Fruit fly (Drosophila melanogaster) whole organism, embryonic: ENCODE results near the gene Exo70.

ENCODE experiments used
- Antp ChIP-seq: fragments of 200-800 bp; sonication (Bioruptor generic); optimal IDR thresholded peaks from 3 replicates; lab custom pipeline; 2016; ENCODE audit warnings: missing biosample characterization, missing genetic modification characterization
- Asciz ChIP-seq: fragments of 200-800 bp; sonication (Bioruptor generic); optimal IDR thresholded peaks from 2 replicates; lab custom pipeline; 2017; ENCODE audit warnings: missing biosample characterization, mild to moderate bottlenecking, missing genetic modification characterization, missing genetic modification reagents
- B-H2 ChIP-seq: fragments of 200-800 bp; sonication (Bioruptor generic); optimal IDR thresholded peaks from 2 replicates; lab custom pipeline; 2018; ENCODE audit warnings: missing biosample characterization, mild to moderate bottlenecking, missing genetic modification characterization
- CG10979 ChIP-seq: fragments of 200-800 bp; sonication (Bioruptor generic); optimal IDR thresholded peaks from 2 replicates; lab custom pipeline; 2018; ENCODE audit warnings: missing biosample characterization, mild to moderate bottlenecking, missing genetic modification characterization, moderate library complexity
- CG11504 ChIP-seq: fragments of 200-800 bp; sonication (Bioruptor generic); optimal IDR thresholded peaks from 3 replicates; lab custom pipeline; 2019; ENCODE audit warnings: missing biosample characterization, mild to moderate bottlenecking, missing genetic modification characterization, moderate library complexity
- CG14050 ChIP-seq: fragments of 200-800 bp; sonication (Bioruptor generic); IDR thresholded peaks from 3 replicates; pipeline ENCODE4 v1.3.6; 2022; ENCODE audit warnings: missing biosample characterization, missing genetic modification characterization
- CG14860 ChIP-seq: fragments of 200-800 bp; sonication (Bioruptor generic); IDR thresholded peaks from 3 replicates; pipeline ENCODE4 v1.3.6; 2022; ENCODE audit warnings: missing biosample characterization, missing genetic modification characterization; ENCODE audit not compliant: partially characterized antibody
- CG1529 ChIP-seq: fragments of 200-800 bp; sonication (Bioruptor generic); optimal IDR thresholded peaks from 3 replicates; lab custom pipeline; 2018; ENCODE audit warnings: missing biosample characterization, missing genetic modification characterization
- CG1647 ChIP-seq: fragments of 200-800 bp; sonication (Bioruptor generic); optimal IDR thresholded peaks from 3 replicates; lab custom pipeline; 2016; ENCODE audit warnings: missing biosample characterization, missing genetic modification characterization
- CG16813 ChIP-seq: fragments of 200-800 bp; sonication (Bioruptor generic); IDR thresholded peaks from 3 replicates; pipeline ENCODE4 v1.3.6; 2022; ENCODE audit warnings: missing biosample characterization, missing genetic modification characterization; ENCODE audit not compliant: partially characterized antibody
- CG17612 ChIP-seq: fragments of 200-800 bp; sonication (Bioruptor generic); IDR thresholded peaks from 2 replicates; pipeline ENCODE4 v1.3.6; 2022; ENCODE audit warnings: missing biosample characterization, missing genetic modification characterization
- CG2678 ChIP-seq: fragments of 200-800 bp; sonication (Bioruptor generic); optimal IDR thresholded peaks from 3 replicates; lab custom pipeline; 2019; ENCODE audit warnings: missing biosample characterization, mild to moderate bottlenecking, missing genetic modification characterization, moderate library complexity
- CG31388 ChIP-seq: fragments of 200-800 bp; sonication (Bioruptor generic); optimal IDR thresholded peaks from 2 replicates; lab custom pipeline; 2016; ENCODE audit warnings: missing biosample characterization, missing genetic modification characterization
- CG34224 ChIP-seq: fragments of 200-800 bp; sonication (Bioruptor generic); IDR thresholded peaks from 3 replicates; pipeline ENCODE4 v1.3.6; 2022; ENCODE audit warnings: missing biosample characterization, missing genetic modification characterization; ENCODE audit not compliant: partially characterized antibody
- CG4820 ChIP-seq: fragments of 200-800 bp; sonication (Bioruptor generic); optimal IDR thresholded peaks from 3 replicates; lab custom pipeline; 2016; ENCODE audit warnings: missing biosample characterization, missing genetic modification characterization
- CG6272 ChIP-seq: fragments of 200-800 bp; sonication (Bioruptor generic); IDR thresholded peaks from 2 replicates; pipeline ENCODE4 v1.3.6; 2022; ENCODE audit warnings: missing biosample characterization, missing genetic modification characterization
- CG6654 ChIP-seq: fragments of 200-800 bp; sonication (Bioruptor generic); optimal IDR thresholded peaks from 2 replicates; lab custom pipeline; 2017; ENCODE audit warnings: missing biosample characterization, mild to moderate bottlenecking, missing genetic modification characterization
- CG6683 ChIP-seq: fragments of 200-800 bp; sonication (Bioruptor generic); optimal IDR thresholded peaks from 2 replicates; lab custom pipeline; 2017; ENCODE audit warnings: missing biosample characterization, mild to moderate bottlenecking, missing genetic modification characterization, missing genetic modification reagents
- CG6854 ChIP-seq: fragments of 200-800 bp; sonication (Bioruptor generic); optimal IDR thresholded peaks from 3 replicates; lab custom pipeline; 2017; ENCODE audit warnings: missing biosample characterization, mild to moderate bottlenecking, missing genetic modification characterization
- CG7372 ChIP-seq: fragments of 200-800 bp; sonication (Bioruptor generic); IDR thresholded peaks from 2 replicates; pipeline ENCODE4 v1.3.6; 2022; ENCODE audit warnings: missing biosample characterization, missing genetic modification characterization
- CG8765 ChIP-seq: fragments of 200-800 bp; sonication (Bioruptor generic); IDR thresholded peaks from 2 replicates; pipeline ENCODE4 v1.3.6; 2022; ENCODE audit warnings: missing biosample characterization, missing genetic modification characterization
- CG9727 ChIP-seq: fragments of 200-800 bp; sonication (Bioruptor generic); optimal IDR thresholded peaks from 3 replicates; lab custom pipeline; 2017; ENCODE audit warnings: missing biosample characterization, mild to moderate bottlenecking, missing genetic modification characterization
- Dfd ChIP-seq, 2 experiments: fragments of >200 bp; optimal IDR thresholded peaks; 2 replicates each; lab custom pipeline; 2017; ENCODE audit warnings: missing biosample characterization in 2 of 2, missing genetic modification characterization in 2 of 2
- Drgx ChIP-seq: fragments of 200-800 bp; sonication (Bioruptor generic); IDR thresholded peaks from 2 replicates; pipeline ENCODE4 v1.3.6; 2022; ENCODE audit warnings: missing biosample characterization, missing genetic modification characterization
- Fer3 ChIP-seq: fragments of 200-800 bp; sonication (Bioruptor generic); optimal IDR thresholded peaks from 2 replicates; lab custom pipeline; 2018; ENCODE audit warnings: missing biosample characterization, mild to moderate bottlenecking, missing genetic modification characterization, moderate library complexity
- Hand ChIP-seq: fragments of 200-800 bp; sonication (Bioruptor generic); optimal IDR thresholded peaks from 2 replicates; lab custom pipeline; 2017; ENCODE audit warnings: mild to moderate bottlenecking, missing biosample characterization, missing genetic modification reagents, missing genetic modification characterization
- Hmr ChIP-seq: fragments of 200-800 bp; sonication (Bioruptor generic); optimal IDR thresholded peaks from 3 replicates; lab custom pipeline; 2017; ENCODE audit warnings: mild to moderate bottlenecking, missing biosample characterization, missing genetic modification reagents, missing genetic modification characterization
- Hr3 ChIP-seq: fragments of 200-800 bp; sonication (Bioruptor generic); optimal IDR thresholded peaks from 3 replicates; lab custom pipeline; 2016; ENCODE audit warnings: missing biosample characterization, missing genetic modification characterization
- Jarid2 ChIP-seq: fragments of 200-800 bp; sonication (Bioruptor generic); optimal IDR thresholded peaks from 3 replicates; lab custom pipeline; 2017; ENCODE audit warnings: mild to moderate bottlenecking, missing biosample characterization, missing genetic modification reagents, missing genetic modification characterization
- Mes4 ChIP-seq: fragments of 200-800 bp; sonication (Bioruptor generic); optimal IDR thresholded peaks from 2 replicates; lab custom pipeline; 2016; ENCODE audit warnings: missing biosample characterization, missing genetic modification characterization
- Myb ChIP-seq: fragments of 200-800 bp; sonication (Bioruptor generic); optimal IDR thresholded peaks from 2 replicates; lab custom pipeline; 2016; ENCODE audit warnings: missing biosample characterization, missing genetic modification characterization
- NFAT ChIP-seq: fragments of 200-800 bp; sonication (Bioruptor generic); IDR thresholded peaks from 2 replicates; pipeline ENCODE4 v1.3.6; 2022; ENCODE audit warnings: missing biosample characterization, missing genetic modification characterization
- Nf-YB ChIP-seq: fragments of 200-800 bp; sonication (Bioruptor generic); optimal IDR thresholded peaks from 3 replicates; lab custom pipeline; 2019; ENCODE audit warnings: missing biosample characterization, mild to moderate bottlenecking, missing genetic modification characterization, moderate library complexity
- Xbp1 ChIP-seq: fragments of 200-800 bp; sonication (Bioruptor generic); optimal IDR thresholded peaks from 3 replicates; lab custom pipeline; 2016; ENCODE audit warnings: missing biosample characterization, mild to moderate bottlenecking, missing genetic modification characterization
- ab ChIP-seq: fragments of 200-800 bp; sonication (Bioruptor generic); optimal IDR thresholded peaks from 2 replicates; lab custom pipeline; 2016; ENCODE audit warnings: missing biosample characterization, missing genetic modification characterization
- ase ChIP-seq: fragments of 200-800 bp; sonication (Bioruptor generic); IDR thresholded peaks from 3 replicates; pipeline ENCODE4 v1.3.6; 2022; ENCODE audit warnings: missing biosample characterization, missing genetic modification characterization
- crc ChIP-seq: fragments of 200-800 bp; sonication (Bioruptor generic); optimal IDR thresholded peaks from 2 replicates; lab custom pipeline; 2016; ENCODE audit warnings: missing biosample characterization, missing genetic modification characterization
- danr ChIP-seq: fragments of 200-800 bp; sonication (Bioruptor generic); IDR thresholded peaks from 2 replicates; pipeline ENCODE4 v1.3.6; 2022; ENCODE audit warnings: missing biosample characterization, missing genetic modification characterization
- dm ChIP-seq: fragments of 200-800 bp; sonication (Bioruptor generic); optimal IDR thresholded peaks from 3 replicates; lab custom pipeline; 2016; ENCODE audit warnings: missing biosample characterization, missing genetic modification characterization
- gsb-n ChIP-seq: fragments of 200-800 bp; sonication (Bioruptor generic); optimal IDR thresholded peaks from 3 replicates; lab custom pipeline; 2018; ENCODE audit warnings: missing biosample characterization, mild to moderate bottlenecking, missing genetic modification characterization
- hb ChIP-seq: fragments of 200-800 bp; sonication (Bioruptor generic); IDR thresholded peaks from 3 replicates; pipeline ENCODE4 v1.3.6; 2022; ENCODE audit warnings: missing biosample characterization, missing genetic modification characterization; ENCODE audit not compliant: partially characterized antibody
- ken ChIP-seq: fragments of 200-800 bp; sonication (Bioruptor generic); IDR thresholded peaks from 3 replicates; pipeline ENCODE4 v1.3.6; 2022; ENCODE audit warnings: missing biosample characterization, missing genetic modification characterization
- p53 ChIP-seq: fragments of 200-800 bp; sonication (Bioruptor generic); optimal IDR thresholded peaks from 2 replicates; lab custom pipeline; 2016; ENCODE audit warnings: missing biosample characterization, missing genetic modification characterization
- peb ChIP-seq: fragments of 200-800 bp; sonication (Bioruptor generic); IDR thresholded peaks from 2 replicates; pipeline ENCODE4 v1.3.6; 2022; ENCODE audit warnings: missing biosample characterization, missing genetic modification characterization
- psq ChIP-seq: fragments of 200-800 bp; sonication (Bioruptor generic); optimal IDR thresholded peaks from 2 replicates; lab custom pipeline; 2017; ENCODE audit warnings: missing biosample characterization, missing genetic modification characterization
- pum ChIP-seq: fragments of 200-800 bp; sonication (Bioruptor generic); optimal IDR thresholded peaks from 2 replicates; lab custom pipeline; 2016; ENCODE audit warnings: missing biosample characterization, missing genetic modification characterization
- rib ChIP-seq: fragments of 200-800 bp; sonication (Bioruptor generic); IDR thresholded peaks from 2 replicates; pipeline ENCODE4 v1.3.6; 2022; ENCODE audit warnings: missing biosample characterization, missing genetic modification characterization
- sc ChIP-seq, 3 experiments: fragments of >200 bp in 2 of 3; fragments of 200-800 bp in 1 of 3; sonication (Bioruptor generic) in 1 of 3; optimal IDR thresholded peaks; 2 replicates in 2 of 3; 3 replicates in 1 of 3; lab custom pipeline; 2017; ENCODE audit warnings: mild to moderate bottlenecking in 1 of 3, missing biosample characterization in 1 of 3, missing genetic modification characterization in 1 of 3, missing genetic modification reagents in 1 of 3

Exo70 gene

DNA sequence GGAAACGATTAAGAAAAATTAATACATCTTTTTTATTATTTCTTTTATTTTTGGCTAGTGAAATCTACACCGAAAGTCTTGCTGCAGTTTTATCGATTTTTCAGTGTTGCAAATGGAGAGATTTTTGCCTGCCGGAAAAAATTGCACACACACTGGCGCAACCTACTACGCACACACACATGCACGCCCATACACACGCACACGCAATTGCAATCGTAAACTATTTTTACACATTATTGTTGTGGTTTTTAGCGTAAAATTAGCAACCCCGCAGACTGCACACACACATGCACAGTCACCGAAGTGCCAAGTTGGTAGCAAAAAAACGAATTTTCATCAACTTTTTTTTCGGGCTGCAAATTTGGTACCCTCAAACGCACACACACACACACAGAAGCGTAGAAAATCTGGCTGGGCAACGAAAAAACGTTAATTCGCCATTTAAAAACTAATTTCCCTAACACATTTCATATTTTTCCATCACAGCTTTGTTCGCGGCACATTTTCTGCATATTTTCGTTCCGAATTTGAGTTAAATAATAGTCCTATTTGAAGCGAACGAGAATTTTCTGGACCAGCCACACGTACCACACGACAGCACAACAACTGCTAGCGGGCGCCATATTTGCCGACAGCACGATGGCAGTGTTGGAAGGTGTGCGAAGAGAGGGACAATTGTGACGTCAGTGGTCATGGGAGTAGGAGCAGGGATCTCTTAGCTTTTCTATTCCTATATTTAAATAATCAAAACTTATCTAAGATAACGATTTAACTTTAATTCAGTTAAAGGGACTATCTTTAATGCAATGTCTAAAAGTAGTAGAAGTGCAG is 30.3 kb downstream of the Exo70 start, which contains the start of gene Unr (continued):
- TF ChIP-seq psq (GFP tag; lab: Kevin White, UChicago), result peak; percentile 30
- TF ChIP-seq Antp (GFP tag; lab: Kevin White, UChicago), result peak; percentile 82
- peak; percentile 52; the same call in 1 of the 2 replicates for TF ChIP-seq CG8765 (GFP tag; lab: Robert Waterston, UW)
- peak; percentile 61 for TF ChIP-seq ab
- TF ChIP-seq sc (optimal IDR thresholded peaks at IDR 0.05; lab: Kevin White, UChicago), result no peak
- TF ChIP-seq sc (GFP tag; optimal IDR thresholded peaks at IDR 0.05; lab: Kevin White, UChicago), result peak; percentile 22
- peak; percentile 71 for TF ChIP-seq rib
- peak; percentile 94; the same call in 1 of the 2 replicates for TF ChIP-seq NFAT
- peak; percentile 83 for TF ChIP-seq CG9727
- TF ChIP-seq Hand, result no peak
- peak; percentile 81 for TF ChIP-seq CG2678 (tag; lab: Kevin White, UChicago)
- peak; percentile 65 for TF ChIP-seq CG6854 (GFP tag; lab: Kevin White, UChicago)
- peak; percentile 60 for TF ChIP-seq CG7372 (GFP tag; lab: Robert Waterston, UW)
- TF ChIP-seq CG6683 (GFP tag; lab: Kevin White, UChicago), result no peak
- peak; percentile 24 for TF ChIP-seq CG1529 (GFP tag; lab: Kevin White, UChicago)
- TF ChIP-seq gsb-n, result peak; percentile 49
- peak; percentile 61 for TF ChIP-seq CG10979 (tag; lab: Kevin White, UChicago)
- no peak for TF ChIP-seq danr
- peak; percentile 4 for TF ChIP-seq CG6654 (GFP tag; lab: Kevin White, UChicago)
- peak; percentile 68 for TF ChIP-seq Hr3 (GFP tag; lab: Kevin White, UChicago)
- TF ChIP-seq CG6272 (GFP tag; lab: Robert Waterston, UW), result no peak
- no peak for TF ChIP-seq Dfd (GFP tag; optimal IDR thresholded peaks at IDR 0.05; lab: Kevin White, UChicago)
- peak; percentile 51; the same call in 2 of the 3 replicates for TF ChIP-seq CG14050 (GFP tag; lab: Robert Waterston, UW)
- peak; percentile 69 for TF ChIP-seq Mes4 (GFP tag; lab: Kevin White, UChicago)
- peak; percentile 73 for TF ChIP-seq CG1647
- TF ChIP-seq CG14860, result peak; percentile 15; the same call in 1 of the 3 replicates
- TF ChIP-seq CG34224 (GFP tag; lab: Robert Waterston, UW), result no peak
- TF ChIP-seq Nf-YB (GFP tag; lab: Kevin White, UChicago), result peak; percentile 20
- 0 out of 2 replicates have a peak, but pooled peaks have one; percentile 38 for TF ChIP-seq peb (GFP tag; lab: Robert Waterston, UW)
- peak; percentile 81 for TF ChIP-seq pum (GFP tag; lab: Kevin White, UChicago)
- peak; percentile 78; the same call in 2 of the 3 replicates for TF ChIP-seq ase (GFP tag; lab: Robert Waterston, UW)
- peak; percentile 48; the same call in 1 of the 2 replicates for TF ChIP-seq CG17612 (GFP tag; lab: Robert Waterston, UW)
- TF ChIP-seq Xbp1, result peak; percentile 87
- TF ChIP-seq Hmr (GFP tag; lab: Kevin White, UChicago), result peak; percentile 83
- peak; percentile 71 for TF ChIP-seq Fer3
- no peak for TF ChIP-seq hb (GFP tag; lab: Robert Waterston, UW)
- peak; percentile 39 for TF ChIP-seq Jarid2 (GFP tag; lab: Kevin White, UChicago)
- no peak for TF ChIP-seq CG16813 (GFP tag; lab: Robert Waterston, UW)
- peak; percentile 28 for TF ChIP-seq Asciz (GFP tag; lab: Kevin White, UChicago)
- no peak for TF ChIP-seq CG31388 (GFP tag; lab: Kevin White, UChicago)
- TF ChIP-seq Drgx (GFP tag; lab: Robert Waterston, UW), result peak; percentile 68
- peak; percentile 22 for TF ChIP-seq p53 (GFP tag; lab: Kevin White, UChicago)
- peak; percentile 69 for TF ChIP-seq dm (GFP tag; lab: Kevin White, UChicago)
- TF ChIP-seq Myb, result peak; percentile 71
- TF ChIP-seq CG11504 (tag; lab: Kevin White, UChicago), result peak; percentile 63
- peak; percentile 91 for TF ChIP-seq B-H2 (GFP tag; lab: Kevin White, UChicago)
- TF ChIP-seq CG4820 (GFP tag; lab: Kevin White, UChicago), result peak; percentile 63
- peak; percentile 62 for TF ChIP-seq crc (GFP tag; lab: Kevin White, UChicago)
- peak; percentile 86; the same call in 1 of the 3 replicates for TF ChIP-seq ken (GFP tag; lab: Robert Waterston, UW)
